Worm (Caenorhabditis elegans) whole organism, L3 larva: ENCODE data around the gene nuo-3.

Experiments
- R02D3.7 ChIP-seq: fragments of 150-350 bp; optimal IDR thresholded peaks from 2 replicates; lab custom pipeline; 2014; ENCODE audit warnings: missing biosample characterization, missing genetic modification characterization
- ama-1 ChIP-seq: fragments of 150-350 bp; optimal IDR thresholded peaks from 2 replicates; lab custom pipeline; 2018
- nhr-11 ChIP-seq: fragments of 150-350 bp; optimal IDR thresholded peaks from 2 replicates; lab custom pipeline; 2014; ENCODE audit warnings: missing biosample characterization, missing genetic modification characterization
- nhr-43 ChIP-seq: sonication (generic microtip); optimal IDR thresholded peaks from 2 replicates; lab custom pipeline; 2016; ENCODE audit warnings: mild to moderate bottlenecking, missing genetic modification characterization, missing compliant biosample characterization; ENCODE audit not compliant: poor library complexity, severe bottlenecking
- snpc-4 ChIP-seq: fragments of 150-350 bp; optimal IDR thresholded peaks from 2 replicates; lab custom pipeline; 2014; ENCODE audit warnings: missing biosample characterization, missing genetic modification characterization
- ztf-11 ChIP-seq: fragments of 150-350 bp; optimal IDR thresholded peaks from 2 replicates; lab custom pipeline; 2014; ENCODE audit warnings: missing biosample characterization, missing genetic modification characterization

- TF ChIP-seq ztf-11 (tag; lab: Kevin White, UChicago): no peak
- TF ChIP-seq nhr-11 (tag; lab: Kevin White, UChicago): no peak
- TF ChIP-seq snpc-4 (tag; lab: Kevin White, UChicago): no peak
- no peak for TF ChIP-seq nhr-43 (tag; lab: Kevin White, UChicago)
- no peak for TF ChIP-seq ama-1 (lab: Kevin White, UChicago)
- no peak for TF ChIP-seq R02D3.7
These were observed 1.8 kb upstream of the nuo-3 start, which contains the start of gene Y57G11C.14 for ce11 chrIV:14799186-14799585.
